Fruit fly (Drosophila melanogaster) S2 (cell line): Measurements from ENCODE around the gene Sfp24Bb.

Experiments
- CG8478 ChIP-seq: fragments of >200 bp; optimal IDR thresholded peaks from 2 replicates; lab custom pipeline; 2018
- CTCF ChIP-seq, 2 experiments: fragments of >200 bp; optimal IDR thresholded peaks; 2 replicates each; lab custom pipeline; 2018

dm6 chr2L:3630763-3631162 is 38.8 kb downstream of the Sfp24Bb start:
- TF ChIP-seq CG8478 (no peak), CTCF (optimal IDR thresholded peaks at IDR 0.05; lab: Kevin White, UChicago) (no peak)
